Worm (Caenorhabditis elegans): Measurements from ENCODE around the gene ZK945.6.

DNA sequence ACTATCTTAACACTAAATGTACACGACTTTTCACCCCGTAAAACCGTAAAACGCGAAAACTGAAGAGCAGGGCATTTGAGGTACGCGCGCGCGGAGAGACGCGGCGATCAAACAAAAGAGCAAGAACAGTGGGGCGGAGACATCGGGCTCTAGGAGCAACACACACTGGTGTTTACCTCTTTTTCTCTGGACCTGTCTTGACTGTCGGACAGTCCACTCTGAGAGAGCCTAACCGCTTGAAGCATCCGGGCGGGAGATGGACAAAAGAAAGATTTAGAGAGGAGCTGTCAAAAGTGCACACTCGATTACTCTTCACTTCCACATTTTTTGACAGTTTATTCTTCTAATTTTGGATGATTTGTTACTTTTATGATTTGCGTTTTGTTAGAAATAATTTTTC lies 30.0 kb upstream of the ZK945.6 start:
- TF ChIP-seq ref-1 (GFP tag; conservative IDR thresholded peaks at IDR 0.05) (no peak), cog-1 (tag; optimal IDR thresholded peaks at IDR 0.05) (no peak), ztf-23 (GFP tag; IDR thresholded peaks at IDR 0.05) (no peak)

Measured in whole organism, midembryonic.